Worm (Caenorhabditis elegans) whole organism, late embryonic: ENCODE measurements around the gene ckc-1.

ENCODE experiments used
- C08G9.2 ChIP-seq: sonication (generic microtip); optimal IDR thresholded peaks from 2 replicates; lab custom pipeline; 2016; ENCODE audit warnings: mild to moderate bottlenecking, missing genetic modification characterization, moderate library complexity, missing compliant biosample characterization
- C38D4.7 ChIP-seq: fragments of 200-800 bp; sonication (Bioruptor generic); optimal IDR thresholded peaks from 2 replicates; lab custom pipeline; 2018; ENCODE audit warnings: mild to moderate bottlenecking, missing genetic modification characterization, moderate library complexity, missing compliant biosample characterization
- K02D7.2 ChIP-seq: sonication (generic microtip); optimal IDR thresholded peaks from 2 replicates; lab custom pipeline; 2017; ENCODE audit warnings: mild to moderate bottlenecking, missing genetic modification characterization, missing compliant biosample characterization
- K09A11.1 ChIP-seq: sonication (generic microtip); optimal IDR thresholded peaks from 2 replicates; lab custom pipeline; 2017; ENCODE audit warnings: antibody characterized with exemption, mild to moderate bottlenecking, missing genetic modification characterization, missing compliant biosample characterization; ENCODE audit not compliant: insufficient read depth
- T23F11.4 ChIP-seq: fragments of 200-800 bp; sonication (Bioruptor generic); optimal IDR thresholded peaks from 2 replicates; lab custom pipeline; 2018; ENCODE audit warnings: mild to moderate bottlenecking, missing genetic modification characterization, missing compliant biosample characterization
- ama-1 ChIP-seq: fragments of 150-350 bp; optimal IDR thresholded peaks from 2 replicates; lab custom pipeline; 2014
- ceh-18 ChIP-seq: sonication (generic microtip); optimal IDR thresholded peaks from 2 replicates; lab custom pipeline; 2016; ENCODE audit warnings: missing genetic modification characterization, missing compliant biosample characterization
- ceh-19 ChIP-seq: fragments of 200-800 bp; sonication (Bioruptor generic); optimal IDR thresholded peaks from 2 replicates; lab custom pipeline; 2018; ENCODE audit warnings: mild to moderate bottlenecking, missing genetic modification characterization, missing compliant biosample characterization
- ceh-2 ChIP-seq: sonication (generic microtip); optimal IDR thresholded peaks from 2 replicates; lab custom pipeline; 2016; ENCODE audit warnings: missing genotype, missing genetic modification characterization, missing compliant biosample characterization
- ceh-22 ChIP-seq: sonication (generic microtip); optimal IDR thresholded peaks from 2 replicates; lab custom pipeline; 2017; ENCODE audit warnings: missing biosample characterization, missing genetic modification characterization
- ceh-24 ChIP-seq: sonication (generic microtip); optimal IDR thresholded peaks from 2 replicates; lab custom pipeline; 2016; ENCODE audit warnings: mild to moderate bottlenecking, missing genetic modification characterization, missing compliant biosample characterization
- ceh-6 ChIP-seq: fragments of 200-800 bp; sonication (Bioruptor generic); optimal IDR thresholded peaks from 2 replicates; lab custom pipeline; 2018; ENCODE audit warnings: mild to moderate bottlenecking, missing genetic modification characterization, missing compliant biosample characterization
- ceh-9 ChIP-seq: sonication (generic microtip); optimal IDR thresholded peaks from 2 replicates; lab custom pipeline; 2016; ENCODE audit warnings: mild to moderate bottlenecking, missing genetic modification characterization, inconsistent platforms, missing compliant biosample characterization
- dve-1 ChIP-seq: sonication (generic microtip); optimal IDR thresholded peaks from 2 replicates; lab custom pipeline; 2017; ENCODE audit warnings: antibody characterized with exemption, mild to moderate bottlenecking, missing genetic modification characterization, missing compliant biosample characterization
- elt-4 ChIP-seq: sonication (generic microtip); optimal IDR thresholded peaks from 2 replicates; lab custom pipeline; 2016; ENCODE audit warnings: missing genetic modification characterization, missing compliant biosample characterization
- fkh-6 ChIP-seq: sonication (generic microtip); optimal IDR thresholded peaks from 2 replicates; lab custom pipeline; 2016; ENCODE audit warnings: missing genetic modification characterization, missing compliant biosample characterization
- gmeb-2 ChIP-seq: sonication (generic microtip); optimal IDR thresholded peaks from 2 replicates; lab custom pipeline; 2016; ENCODE audit warnings: missing genetic modification characterization, inconsistent platforms, missing compliant biosample characterization
- hlh-15 ChIP-seq: sonication (generic microtip); optimal IDR thresholded peaks from 2 replicates; lab custom pipeline; 2016; ENCODE audit warnings: missing genetic modification characterization, missing compliant biosample characterization
- lin-11 ChIP-seq: fragments of 200-800 bp; sonication (Bioruptor generic); optimal IDR thresholded peaks from 2 replicates; lab custom pipeline; 2018; ENCODE audit warnings: mild to moderate bottlenecking, missing genetic modification characterization, missing compliant biosample characterization
- nfya-1 ChIP-seq: sonication (generic microtip); optimal IDR thresholded peaks from 2 replicates; lab custom pipeline; 2017; ENCODE audit warnings: missing genetic modification characterization, mild to moderate bottlenecking, missing compliant biosample characterization, antibody characterized with exemption, moderate library complexity
- nhr-11 ChIP-seq: fragments of 150-350 bp; optimal IDR thresholded peaks from 2 replicates; lab custom pipeline; 2014; ENCODE audit warnings: missing biosample characterization, missing genetic modification characterization
- npax-4 ChIP-seq: sonication (generic microtip); optimal IDR thresholded peaks from 2 replicates; lab custom pipeline; 2016; ENCODE audit warnings: missing genetic modification characterization, missing compliant biosample characterization
- pat-9 ChIP-seq: fragments of 200-800 bp; sonication (Bioruptor generic); optimal IDR thresholded peaks from 2 replicates; lab custom pipeline; 2018; ENCODE audit warnings: mild to moderate bottlenecking, missing genetic modification characterization, moderate library complexity, missing compliant biosample characterization
- pax-1 ChIP-seq: fragments of 150-350 bp; optimal IDR thresholded peaks from 2 replicates; lab custom pipeline; 2014; ENCODE audit warnings: missing biosample characterization, missing genetic modification characterization
- pha-4 ChIP-seq: fragments of 150-350 bp; optimal IDR thresholded peaks from 2 replicates; lab custom pipeline; 2018; ENCODE audit warnings: missing biosample characterization, missing genetic modification reagents, missing genetic modification characterization
- pqm-1 ChIP-seq: sonication (generic microtip); optimal IDR thresholded peaks from 2 replicates; lab custom pipeline; 2016; ENCODE audit warnings: missing genetic modification characterization, missing compliant biosample characterization
- pros-1 ChIP-seq: fragments of 150-350 bp; optimal IDR thresholded peaks from 2 replicates; lab custom pipeline; 2014; ENCODE audit warnings: missing biosample characterization, missing genetic modification reagents, missing genetic modification characterization
- sdc-2 ChIP-seq: sonication (generic microtip); optimal IDR thresholded peaks from 2 replicates; lab custom pipeline; 2016; ENCODE audit warnings: missing genotype, missing genetic modification characterization, missing compliant biosample characterization
- sox-4 ChIP-seq: sonication (generic microtip); optimal IDR thresholded peaks from 2 replicates; lab custom pipeline; 2017; ENCODE audit warnings: mild to moderate bottlenecking, missing genetic modification characterization, inconsistent platforms, missing compliant biosample characterization
- tbx-7 ChIP-seq: sonication (generic microtip); optimal IDR thresholded peaks from 2 replicates; lab custom pipeline; 2016; ENCODE audit warnings: missing genotype, missing genetic modification characterization, missing compliant biosample characterization
- ttx-3 ChIP-seq: sonication (generic microtip); optimal IDR thresholded peaks from 2 replicates; lab custom pipeline; 2016; ENCODE audit warnings: missing genetic modification reagents, missing genetic modification characterization, missing compliant biosample characterization
- unc-42 ChIP-seq: sonication (generic microtip); optimal IDR thresholded peaks from 2 replicates; lab custom pipeline; 2016; ENCODE audit warnings: missing genotype, missing genetic modification characterization, missing compliant biosample characterization
- unc-55 ChIP-seq: sonication (generic microtip); optimal IDR thresholded peaks from 2 replicates; lab custom pipeline; 2017; ENCODE audit warnings: missing biosample characterization, missing genetic modification reagents, missing genetic modification characterization
- ztf-16 ChIP-seq: sonication (generic microtip); optimal IDR thresholded peaks from 2 replicates; lab custom pipeline; 2017; ENCODE audit warnings: missing genetic modification characterization, missing compliant biosample characterization

Gene ckc-1

DNA sequence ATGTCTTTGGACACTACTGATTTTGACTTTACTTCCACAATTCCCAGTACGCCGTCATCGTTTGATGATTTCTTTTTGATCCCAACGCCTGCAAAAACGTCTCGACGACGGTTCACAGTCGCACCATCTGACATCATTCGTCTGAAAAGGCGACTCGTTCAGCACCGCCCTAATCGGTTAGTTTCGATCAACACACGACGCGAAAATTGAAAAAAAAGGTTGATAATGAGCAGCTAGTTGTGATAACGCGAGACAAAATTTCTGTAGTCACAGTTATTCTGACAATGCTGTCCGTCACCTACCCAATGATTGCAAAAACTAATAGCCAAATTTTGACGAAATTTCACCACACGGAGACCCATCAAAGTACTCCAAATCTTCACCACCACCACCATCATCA, 20.5 kb upstream of the ckc-1 start:
- TF ChIP-seq ttx-3, result no peak
- no peak for TF ChIP-seq ceh-18 (tag; lab: Kevin White, UChicago)
- no peak for TF ChIP-seq sox-4 (tag; lab: Kevin White, UChicago)
- no peak for TF ChIP-seq ceh-24
- TF ChIP-seq dve-1, result no peak
- TF ChIP-seq hlh-15, result no peak
- TF ChIP-seq ceh-6 (GFP tag; lab: Kevin White, UChicago), result no peak
- TF ChIP-seq fkh-6 (tag; lab: Kevin White, UChicago), result no peak
- no peak for TF ChIP-seq pqm-1 (tag; lab: Kevin White, UChicago)
- TF ChIP-seq elt-4 (tag; lab: Kevin White, UChicago), result no peak
- TF ChIP-seq C08G9.2 (tag; lab: Kevin White, UChicago), result no peak

DNA sequence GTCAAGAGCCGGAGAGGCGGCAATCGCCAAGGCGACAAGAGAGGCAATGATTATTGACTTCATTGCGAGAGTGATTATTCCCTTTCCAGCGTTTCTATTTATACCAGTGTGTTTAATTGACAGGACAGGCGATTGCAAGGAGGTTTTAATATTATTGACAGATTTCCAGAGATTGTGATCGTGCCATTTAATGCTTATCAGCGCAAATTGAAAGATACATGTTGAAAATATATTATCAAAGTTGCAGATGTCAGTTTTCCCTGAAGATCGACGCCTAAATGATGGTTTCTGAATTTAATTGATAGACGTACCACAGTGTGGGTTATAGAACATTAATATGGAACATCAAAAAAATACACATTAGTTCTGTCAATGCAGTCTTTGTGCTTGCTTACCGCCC, 12.5 kb upstream of the ckc-1 start, which contains the start of gene vit-4:
vit-4 (minus strand) TSS at position 63 of the 400 bp plus-strand sequence.
- TF ChIP-seq gmeb-2 (tag; lab: Kevin White, UChicago) (no peak), C38D4.7 (no peak), K09A11.1 (no peak), pat-9 (tag; lab: Kevin White, UChicago) (no peak), tbx-7 (no peak), pha-4 (tag; lab: Kevin White, UChicago) (no peak), sox-4 (tag; lab: Kevin White, UChicago) (no peak)

DNA sequence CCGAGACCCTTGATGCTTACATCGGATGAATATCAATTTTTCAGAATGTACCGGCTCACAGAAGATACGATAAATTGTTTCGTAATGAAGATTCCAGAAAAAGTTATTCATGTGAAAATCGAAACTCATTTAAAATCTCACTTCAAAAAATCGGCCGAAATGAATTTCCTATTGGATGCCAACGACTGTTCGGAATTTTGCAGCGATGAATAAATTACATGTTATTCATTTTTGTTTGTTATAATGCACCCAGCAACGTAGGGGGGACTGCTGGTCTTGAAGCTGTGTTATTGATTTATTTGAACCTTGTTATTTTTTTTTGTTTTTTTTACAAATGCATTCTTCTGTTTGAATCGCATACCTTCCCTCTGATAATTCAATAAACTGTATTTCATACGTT, 9.6 kb upstream of the ckc-1 start:
- TF ChIP-seq pros-1 (tag; lab: Kevin White, UChicago) (no peak), npax-4 (tag; lab: Kevin White, UChicago) (no peak), K02D7.2 (no peak), ama-1 (lab: Kevin White, UChicago) (no peak), K09A11.1 (no peak), ceh-19 (GFP tag; lab: Kevin White, UChicago) (no peak), sdc-2 (tag; lab: Kevin White, UChicago) (no peak), lin-11 (tag; lab: Kevin White, UChicago) (no peak), ztf-16 (tag; lab: Kevin White, UChicago) (no peak), ttx-3 (no peak), unc-55 (GFP tag; lab: Kevin White, UChicago) (no peak), pax-1 (tag; lab: Kevin White, UChicago) (no peak), pha-4 (tag; lab: Kevin White, UChicago) (no peak), T23F11.4 (no peak), nhr-11 (tag; lab: Kevin White, UChicago) (no peak)

DNA sequence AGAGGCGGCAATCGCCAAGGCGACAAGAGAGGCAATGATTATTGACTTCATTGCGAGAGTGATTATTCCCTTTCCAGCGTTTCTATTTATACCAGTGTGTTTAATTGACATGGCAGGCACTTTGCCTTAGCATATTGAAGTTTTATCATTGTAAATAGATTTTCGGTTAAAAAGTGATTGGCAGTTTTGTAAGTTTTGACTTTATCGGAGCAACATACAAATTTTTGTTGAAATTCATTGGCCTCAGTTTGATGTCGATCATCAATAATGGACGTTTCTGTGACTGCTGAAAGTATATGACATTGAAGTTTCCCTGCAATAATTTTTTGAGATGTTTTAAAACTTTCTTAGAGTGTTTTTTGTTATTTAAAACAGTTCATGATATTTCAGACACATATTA, 3.9 kb upstream of the ckc-1 start, which contains the start of gene vit-3:
vit-3 (minus strand) TSS at position 60 of the 400 bp plus-strand sequence.
- TF ChIP-seq nfya-1 (tag; lab: Kevin White, UChicago) (no peak), ceh-22 (tag; lab: Kevin White, UChicago) (no peak), K02D7.2 (no peak), ceh-2 (tag; lab: Kevin White, UChicago) (no peak), K09A11.1 (no peak), nhr-11 (tag; lab: Kevin White, UChicago) (no peak), ceh-9 (tag; lab: Kevin White, UChicago) (no peak)

DNA sequence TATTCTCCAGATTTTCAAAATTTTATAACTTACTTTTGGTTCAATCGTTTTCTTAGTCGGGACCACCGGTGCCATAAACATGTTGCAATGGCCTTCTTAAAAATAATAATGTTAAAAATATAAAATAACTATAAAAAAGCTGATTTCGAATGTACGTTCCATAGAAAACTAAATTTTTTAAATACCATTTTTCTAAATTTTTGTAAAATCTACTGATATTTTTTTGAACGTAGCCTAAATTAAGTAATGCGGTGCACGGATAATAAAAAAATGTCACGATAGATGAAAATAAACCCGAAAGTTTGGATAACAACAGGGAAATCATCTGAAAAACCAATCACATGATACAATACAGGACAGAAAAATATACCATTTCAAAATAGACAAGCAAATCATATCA, 2.9 kb upstream of the ckc-1 start, which contains the start of gene T27A10.5:
T27A10.5 (minus strand) TSS at position 101 of the 400 bp plus-strand sequence.
- no peak for TF ChIP-seq nhr-11 (tag; lab: Kevin White, UChicago)
- no peak for TF ChIP-seq unc-42 (tag; lab: Kevin White, UChicago)
